Worm (Caenorhabditis elegans) whole organism, L1 larva: ENCODE measurements around the gene nlp-47.

Experiments
- nhr-28 ChIP-seq: fragments of 150-350 bp; optimal IDR thresholded peaks from 2 replicates; lab custom pipeline; 2014; ENCODE audit warnings: missing biosample characterization, missing genetic modification characterization
- skn-1 ChIP-seq: fragments of 150-350 bp; optimal IDR thresholded peaks from 2 replicates; lab custom pipeline; 2014; ENCODE audit warnings: missing biosample characterization, missing genetic modification characterization

DNA sequence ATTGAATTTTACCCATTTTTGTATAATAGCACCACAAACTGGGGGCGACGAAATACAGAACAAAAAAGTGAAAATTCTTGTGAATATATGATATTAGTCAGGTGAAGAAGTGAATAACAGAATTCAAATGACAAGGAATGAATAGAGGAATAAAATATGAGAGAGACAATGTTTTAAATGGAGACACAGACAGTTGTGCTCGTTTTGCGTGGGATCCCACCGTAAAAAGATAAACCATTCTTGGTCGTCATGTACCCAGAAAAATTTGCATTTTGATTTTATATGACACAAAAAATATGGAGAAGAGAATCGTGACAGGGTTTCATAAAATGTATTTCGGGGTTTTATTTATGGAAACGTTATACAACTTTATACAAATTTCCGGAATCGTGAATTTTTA, 12.9 kb upstream of the nlp-47 start, which contains the start of gene F36H12.17:
- TF ChIP-seq nhr-28 (tag; lab: Kevin White, UChicago) (no peak), skn-1 (tag; lab: Kevin White, UChicago) (no peak)
